Worm (Caenorhabditis elegans): ENCODE results near the gene hmg-1.1.

Gene hmg-1.1

DNA sequence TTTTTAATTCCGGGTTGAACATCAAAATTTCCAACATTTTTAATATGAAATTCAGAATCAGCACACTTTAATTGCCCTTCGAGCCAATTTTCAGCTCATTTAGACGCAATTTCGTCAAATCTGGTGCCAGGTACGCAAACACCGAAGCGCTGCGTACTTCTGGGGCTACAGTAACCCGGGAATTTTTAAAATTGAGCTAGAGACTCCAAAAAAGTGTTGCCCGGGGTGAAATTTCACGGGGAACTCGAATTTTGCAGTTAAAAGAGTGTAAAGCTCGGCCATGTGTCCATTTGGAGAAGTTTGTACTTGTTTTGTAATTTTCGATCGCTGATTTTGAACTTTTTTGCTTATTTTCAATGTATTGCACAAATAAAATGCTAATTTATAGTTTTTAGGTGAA is 8.2 kb upstream of the hmg-1.1 start:
- no peak for TF ChIP-seq him-1 (tag; optimal IDR thresholded peaks at IDR 0.05)
- TF ChIP-seq W03F9.2 (tag; optimal IDR thresholded peaks at IDR 0.05): no peak
- TF ChIP-seq dao-5 (tag; optimal IDR thresholded peaks at IDR 0.05): no peak

DNA sequence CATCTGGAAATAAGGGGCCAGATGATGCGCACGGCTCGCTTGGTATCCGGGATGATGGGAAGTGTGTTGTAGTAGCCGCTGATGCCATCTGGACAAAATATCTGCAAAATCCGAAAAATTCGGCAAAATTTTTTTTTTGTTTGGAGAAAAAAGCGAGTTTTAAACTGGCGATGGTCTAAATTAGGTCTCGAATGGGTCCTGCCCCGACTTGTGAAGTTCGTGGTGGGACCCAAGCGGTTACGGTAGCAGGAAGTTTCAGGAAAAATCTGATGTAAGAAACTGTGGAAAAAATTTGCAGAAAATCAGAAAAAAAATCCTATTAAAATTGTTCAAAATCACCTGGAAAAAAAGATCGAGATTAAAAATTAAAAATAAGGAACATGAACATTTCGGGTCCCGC is 7.0 kb upstream of the hmg-1.1 start, which contains the start of gene jmjd-2:
Gene jmjd-2 (minus strand): TSS at position 101 of the 400 bp plus-strand sequence.
- no peak for TF ChIP-seq dao-5 (tag; optimal IDR thresholded peaks at IDR 0.05)
- no peak for TF ChIP-seq W03F9.2 (tag; optimal IDR thresholded peaks at IDR 0.05)

DNA sequence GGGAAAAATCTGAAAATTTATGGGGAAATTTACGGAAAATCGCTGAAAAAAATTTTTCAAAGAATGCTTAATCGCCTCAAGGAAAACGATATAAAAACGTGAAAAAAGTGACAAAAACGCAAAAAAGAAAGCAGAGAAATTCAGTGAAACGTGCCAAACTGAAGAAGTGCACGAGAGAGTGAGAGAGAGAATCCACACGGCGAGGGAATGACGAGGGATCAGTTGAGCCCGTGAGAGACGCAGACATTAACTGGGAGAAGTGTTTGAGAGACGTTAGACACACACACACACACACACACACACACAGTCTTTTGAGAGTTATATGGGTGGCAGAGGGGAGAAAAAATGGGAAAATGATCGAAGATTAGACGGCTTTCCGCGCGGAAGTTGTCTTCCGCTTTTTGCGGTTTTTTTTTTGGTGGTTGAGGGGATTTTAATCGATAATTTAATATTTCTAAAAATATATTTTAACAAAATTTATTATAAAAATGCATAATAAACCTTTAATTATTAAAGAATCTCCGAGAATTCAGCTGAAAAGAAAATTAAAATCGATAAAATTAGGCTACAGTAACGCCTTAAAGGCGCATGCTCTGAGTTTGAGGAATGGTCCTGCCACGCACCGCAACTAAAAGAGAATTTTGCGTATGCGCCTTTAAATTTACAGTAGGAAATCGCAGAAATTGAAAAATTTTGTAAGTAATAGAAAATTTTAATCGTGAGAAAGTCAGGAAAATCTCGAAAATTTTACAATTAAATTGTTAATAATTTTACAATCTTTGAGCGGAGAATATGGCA is 5.8 kb upstream of the hmg-1.1 start:
- TF ChIP-seq W03F9.2 (tag; optimal IDR thresholded peaks at IDR 0.05): peak; percentile 37
- no peak for TF ChIP-seq him-1 (tag; optimal IDR thresholded peaks at IDR 0.05)

DNA sequence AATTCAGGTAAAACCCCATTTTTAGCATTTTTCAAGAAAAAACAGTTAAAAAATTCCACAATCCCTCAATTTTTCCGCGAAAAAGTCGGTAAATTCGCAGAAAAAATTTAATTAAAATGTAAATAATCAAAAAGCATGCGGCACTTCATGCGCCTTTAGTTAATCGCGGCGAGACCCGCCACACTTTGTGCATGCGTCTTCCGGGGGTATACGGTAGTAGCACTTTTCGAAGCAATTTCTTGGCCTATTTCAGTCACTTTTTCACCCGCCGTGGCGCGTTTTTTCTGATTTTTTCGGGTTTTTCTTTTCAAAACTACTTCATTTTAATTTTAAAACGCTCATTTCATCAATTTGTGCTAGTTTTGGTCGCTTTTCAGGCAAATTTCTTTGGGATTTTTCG is 3.3 kb upstream of the hmg-1.1 start:
- TF ChIP-seq W03F9.2 (tag; optimal IDR thresholded peaks at IDR 0.05): no peak
- TF ChIP-seq him-1 (tag; optimal IDR thresholded peaks at IDR 0.05): no peak
- TF ChIP-seq dao-5 (tag; optimal IDR thresholded peaks at IDR 0.05): no peak

DNA sequence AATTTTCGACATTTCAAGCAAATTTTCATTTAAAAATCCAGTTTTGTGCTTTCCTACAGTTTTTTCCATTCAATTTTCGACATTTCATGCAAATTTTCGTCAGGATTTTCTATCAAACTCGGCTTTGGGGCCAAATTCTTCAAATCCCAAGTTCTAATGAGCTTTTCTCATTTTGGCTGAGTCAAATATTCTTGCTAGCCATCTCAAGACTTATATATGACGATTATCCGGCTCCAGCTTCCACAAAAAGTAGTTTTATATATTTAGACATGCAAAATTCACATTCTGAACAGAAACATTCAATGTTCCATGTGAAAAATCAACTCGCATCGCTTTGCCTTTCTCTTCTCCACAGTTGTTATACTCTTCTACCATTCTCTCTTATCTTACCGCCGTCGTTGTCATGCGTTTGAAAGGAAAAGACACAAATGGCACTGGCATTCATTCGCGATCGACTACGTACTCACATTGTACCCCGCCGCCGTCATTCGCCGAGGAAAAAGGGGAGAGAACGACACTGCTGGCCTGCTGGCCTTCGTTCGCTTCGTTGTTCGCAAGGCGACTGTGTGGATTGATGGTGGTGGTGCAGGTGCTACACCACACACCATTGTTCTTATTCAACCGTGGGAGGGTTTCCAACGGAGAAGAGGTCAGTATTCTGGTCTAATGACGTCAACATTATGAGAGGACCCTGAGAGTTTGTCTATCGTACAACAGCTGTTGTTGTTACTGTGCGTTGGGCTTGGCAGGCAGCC is 2.6 kb upstream of the hmg-1.1 start:
- TF ChIP-seq him-1 (tag; optimal IDR thresholded peaks at IDR 0.05): no peak
- TF ChIP-seq W03F9.2 (tag; optimal IDR thresholded peaks at IDR 0.05): no peak
- no peak for TF ChIP-seq dao-5 (tag; optimal IDR thresholded peaks at IDR 0.05)

- TF ChIP-seq W03F9.2 (tag; optimal IDR thresholded peaks at IDR 0.05): peak; percentile 10
- TF ChIP-seq him-1 (tag; optimal IDR thresholded peaks at IDR 0.05): no peak
Observed at ce11 chrII:14249489-14249888, 1.0 kb upstream of the hmg-1.1 start.

DNA sequence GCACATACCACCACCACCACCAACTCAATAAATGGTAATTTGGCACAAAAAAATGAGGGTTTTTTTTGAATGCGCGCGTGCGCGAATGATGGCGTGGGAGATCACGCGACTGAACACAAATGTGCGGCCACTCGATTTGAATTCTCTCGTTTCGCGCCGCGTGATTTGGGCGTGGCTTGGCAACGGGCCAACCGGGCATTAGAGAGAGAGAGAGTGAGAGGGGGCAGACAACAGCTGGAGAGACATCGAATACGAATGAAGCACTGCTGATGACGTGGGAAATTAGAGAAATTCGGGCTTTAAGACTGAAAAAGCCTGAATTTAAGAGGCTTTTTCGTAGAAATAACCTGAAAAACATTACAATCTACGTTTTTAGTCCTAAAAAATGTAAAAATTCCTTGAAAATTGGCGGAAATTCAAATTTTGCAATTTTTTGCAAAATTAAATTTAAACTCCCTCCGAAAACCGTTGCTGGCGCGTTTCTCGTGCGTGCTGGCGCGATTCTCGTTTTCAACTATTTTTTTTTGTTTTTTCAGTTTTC is 975 bp downstream of the hmg-1.1 start:
- no peak for TF ChIP-seq W03F9.2 (tag; optimal IDR thresholded peaks at IDR 0.05)
- peak; percentile 42 for TF ChIP-seq dao-5 (tag; optimal IDR thresholded peaks at IDR 0.05)
- peak; percentile 87 for TF ChIP-seq him-1 (tag; optimal IDR thresholded peaks at IDR 0.05)

- no peak for TF ChIP-seq W03F9.2 (tag; optimal IDR thresholded peaks at IDR 0.05)
- no peak for TF ChIP-seq him-1 (tag; optimal IDR thresholded peaks at IDR 0.05)
- TF ChIP-seq dao-5 (tag; optimal IDR thresholded peaks at IDR 0.05): no peak
Observed at ce11 chrII:14252057-14252456, 1.6 kb downstream of the hmg-1.1 start, which contains the start of gene Y54G11A.2. Gene Y54G11A.2, plus strand, starts transcription at chrII:14252357.

DNA sequence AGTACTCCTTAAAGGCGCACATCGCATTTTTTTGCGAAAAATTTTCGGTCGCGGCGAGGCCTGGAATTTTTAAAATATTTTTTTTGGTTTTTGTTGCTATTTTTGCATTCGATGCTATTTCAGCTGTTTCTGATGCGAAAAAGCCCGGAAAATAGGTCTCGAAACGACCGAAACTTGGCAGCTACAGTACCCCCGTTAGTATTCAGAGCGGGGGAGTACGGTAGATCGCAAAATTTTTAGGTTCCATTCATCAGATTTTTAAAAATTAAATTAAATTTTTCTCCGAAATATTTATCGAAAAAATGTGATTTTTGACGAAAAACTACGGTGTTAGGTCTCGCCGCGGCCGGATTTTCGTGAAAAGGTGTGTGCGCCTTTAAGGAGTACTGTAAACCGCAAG is 5.4 kb downstream of the hmg-1.1 start:
- TF ChIP-seq W03F9.2 (tag; optimal IDR thresholded peaks at IDR 0.05): no peak
- no peak for TF ChIP-seq dao-5 (tag; optimal IDR thresholded peaks at IDR 0.05)
- no peak for TF ChIP-seq him-1 (tag; optimal IDR thresholded peaks at IDR 0.05)

- TF ChIP-seq dao-5 (tag; optimal IDR thresholded peaks at IDR 0.05): no peak
- TF ChIP-seq W03F9.2 (tag; optimal IDR thresholded peaks at IDR 0.05): no peak
- no peak for TF ChIP-seq him-1 (tag; optimal IDR thresholded peaks at IDR 0.05)
Observed at ce11 chrII:14256779-14257178, 6.3 kb downstream of the hmg-1.1 start, which contains the start of gene Y54G11A.19. Gene Y54G11A.19, minus strand, starts transcription at chrII:14256879.

DNA sequence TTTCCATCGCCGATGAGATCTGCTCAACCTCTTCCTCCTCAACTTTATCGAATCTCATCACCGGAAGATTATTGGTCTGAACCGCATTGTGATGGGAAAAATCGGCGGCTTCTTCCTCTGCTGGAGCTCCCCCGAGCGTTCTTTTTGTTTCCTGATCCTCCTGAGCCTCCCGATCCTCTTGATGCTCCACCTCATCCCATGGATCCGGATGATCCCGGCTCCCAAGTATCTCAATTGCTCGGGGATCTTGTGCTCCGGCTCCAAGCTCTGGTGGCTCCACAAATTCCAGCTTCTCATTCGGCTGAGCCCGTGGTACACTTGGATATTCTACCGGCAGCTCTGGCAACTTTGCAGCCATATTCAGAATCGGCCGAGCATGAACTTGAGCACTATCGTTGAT is 7.4 kb downstream of the hmg-1.1 start:
- no peak for TF ChIP-seq dao-5 (tag; optimal IDR thresholded peaks at IDR 0.05)
- TF ChIP-seq W03F9.2 (tag; optimal IDR thresholded peaks at IDR 0.05): no peak
- TF ChIP-seq him-1 (tag; optimal IDR thresholded peaks at IDR 0.05): no peak

DNA sequence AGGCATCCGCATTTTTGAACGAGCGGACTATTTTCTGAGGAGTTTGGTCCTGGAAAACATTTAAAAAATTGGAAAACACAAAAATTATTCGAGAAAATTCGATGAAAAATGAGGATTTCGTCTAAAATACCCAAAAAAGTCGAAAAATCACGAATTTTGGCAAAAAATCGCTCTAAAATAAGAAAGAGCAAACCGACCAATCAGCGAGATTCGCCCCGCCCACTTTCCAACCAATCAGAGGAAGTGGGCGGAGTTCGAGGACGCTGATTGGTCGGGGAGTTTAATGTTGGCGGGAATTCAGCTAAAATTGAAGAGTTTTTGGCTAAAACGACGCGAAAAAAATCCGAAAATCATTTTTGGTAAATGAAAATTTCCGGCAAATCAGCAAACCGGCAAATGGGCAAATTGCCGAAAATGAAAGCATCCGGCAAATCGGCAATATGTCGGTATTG is 18.7 kb downstream of the hmg-1.1 start, which contains the start of gene Y54G11A.1:
Gene Y54G11A.1 (minus strand): TSS at position 51 of the 452 bp plus-strand sequence.
- no peak for TF ChIP-seq him-1 (tag; optimal IDR thresholded peaks at IDR 0.05)
- TF ChIP-seq W03F9.2 (tag; optimal IDR thresholded peaks at IDR 0.05): no peak
- no peak for TF ChIP-seq dao-5 (tag; optimal IDR thresholded peaks at IDR 0.05)

DNA sequence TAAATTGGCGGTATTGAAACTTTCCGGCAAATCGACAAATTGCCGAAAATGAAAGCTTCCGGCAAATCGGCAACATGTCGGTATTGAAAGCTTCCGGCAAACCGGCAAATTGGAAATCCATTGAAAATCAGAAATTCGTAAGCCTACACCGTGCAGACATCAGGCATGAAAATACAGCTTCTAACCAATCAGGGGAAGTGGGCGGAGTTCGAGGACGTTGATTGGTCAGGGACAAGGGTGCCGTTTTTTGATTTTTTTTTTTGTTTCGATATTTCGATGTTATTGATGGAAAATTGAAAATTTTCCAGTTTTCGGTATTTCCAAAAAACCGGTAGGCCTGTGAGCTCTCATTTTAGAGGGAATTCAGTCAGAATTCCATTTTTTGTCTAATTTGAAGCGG is 19.3 kb downstream of the hmg-1.1 start:
- TF ChIP-seq dao-5 (tag; optimal IDR thresholded peaks at IDR 0.05) (no peak), W03F9.2 (tag; optimal IDR thresholded peaks at IDR 0.05) (no peak), him-1 (tag; optimal IDR thresholded peaks at IDR 0.05) (no peak)

- TF ChIP-seq him-1 (tag; optimal IDR thresholded peaks at IDR 0.05) (no peak), W03F9.2 (tag; optimal IDR thresholded peaks at IDR 0.05) (no peak), dao-5 (tag; optimal IDR thresholded peaks at IDR 0.05) (no peak)
Observed at ce11 chrII:14276409-14276808, 25.9 kb downstream of the hmg-1.1 start, which contains the start of gene Y54G11A.3. Gene Y54G11A.3, plus strand, starts transcription at chrII:14276621.

Data from whole organism, L4/young adult.